Fruit fly (Drosophila melanogaster): ENCODE measurements around the gene eRF1.

Gene eRF1

DNA sequence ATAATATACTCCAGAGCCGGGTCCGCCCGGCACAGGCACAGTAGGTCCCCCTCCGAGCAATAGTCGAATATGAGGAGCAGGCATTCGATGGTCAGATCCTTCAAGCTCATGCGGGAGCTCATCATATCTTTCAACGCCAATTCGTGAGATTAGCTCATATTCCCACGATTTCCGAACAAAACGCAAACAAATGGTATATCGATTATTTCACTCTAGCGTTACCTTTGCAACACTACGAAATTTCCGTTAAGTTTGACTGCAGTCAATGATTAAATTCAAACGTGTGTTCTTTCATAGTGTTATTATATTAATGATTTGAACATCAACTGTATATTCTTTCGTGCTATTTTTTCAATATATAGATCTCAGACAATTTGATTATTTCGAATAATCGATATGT, 45.2 kb downstream of the eRF1 start, which contains the start of gene CG33969 (continued):
- TF ChIP-seq Bdp1 (GFP tag; optimal IDR thresholded peaks at IDR 0.05) (no peak), repo (GFP tag; optimal IDR thresholded peaks at IDR 0.05) (no peak), btn (GFP tag; optimal IDR thresholded peaks at IDR 0.05) (no peak), CG17612 (GFP tag; IDR thresholded peaks at IDR 0.05) (no peak), Adf1 (GFP tag; IDR thresholded peaks at IDR 0.05) (no peak), Meics (GFP tag; optimal IDR thresholded peaks at IDR 0.05) (no peak), da (GFP tag; optimal IDR thresholded peaks at IDR 0.05) (no peak), Hmx (GFP tag; optimal IDR thresholded peaks at IDR 0.05) (no peak), Dref (GFP tag; IDR thresholded peaks at IDR 0.05) (peak; percentile 64), CG8388 (GFP tag; optimal IDR thresholded peaks at IDR 0.05) (no peak), chif (GFP tag; optimal IDR thresholded peaks at IDR 0.05) (no peak), Asciz (GFP tag; optimal IDR thresholded peaks at IDR 0.05) (no peak), Jarid2 (GFP tag; optimal IDR thresholded peaks at IDR 0.05) (no peak), sens-2 (GFP tag; IDR thresholded peaks at IDR 0.05) (no peak), H2.0 (GFP tag; IDR thresholded peaks at IDR 0.05) (no peak), Doc2 (GFP tag; IDR thresholded peaks at IDR 0.05) (no peak), CG10267 (tag; optimal IDR thresholded peaks at IDR 0.05) (peak; percentile 94), CG3281 (GFP tag; optimal IDR thresholded peaks at IDR 0.05) (no peak), CG4730 (GFP tag; IDR thresholded peaks at IDR 0.05) (no peak), CG13296 (GFP tag; optimal IDR thresholded peaks at IDR 0.05) (no peak), fd96Cb (tag; optimal IDR thresholded peaks at IDR 0.05) (no peak), unpg (GFP tag; optimal IDR thresholded peaks at IDR 0.05) (no peak), Gug (GFP tag; IDR thresholded peaks at IDR 0.05) (no peak), CG4360 (GFP tag; IDR thresholded peaks at IDR 0.05) (no peak), CG5953 (GFP tag; IDR thresholded peaks at IDR 0.05) (no peak), CG5180 (GFP tag; optimal IDR thresholded peaks at IDR 0.05) (no peak), Tbp (GFP tag; optimal IDR thresholded peaks at IDR 0.05) (no peak), CG42726 (GFP tag; IDR thresholded peaks at IDR 0.05; ENCODE audit: partially characterized antibody) (no peak), CG17328 (GFP tag; IDR thresholded peaks at IDR 0.05) (no peak), mam (GFP tag; optimal IDR thresholded peaks at IDR 0.05) (no peak), GATAe (GFP tag; conservative IDR thresholded peaks at IDR 0.05) (no peak), Max (GFP tag; optimal IDR thresholded peaks at IDR 0.05) (no peak), Ravus (GFP tag; IDR thresholded peaks at IDR 0.05) (no peak), z (GFP tag; IDR thresholded peaks at IDR 0.05) (no peak), CG17912 (GFP tag; optimal IDR thresholded peaks at IDR 0.05) (no peak), CG7556 (GFP tag; optimal IDR thresholded peaks at IDR 0.05) (no peak), CG1529 (GFP tag; optimal IDR thresholded peaks at IDR 0.05) (no peak), CG12219 (GFP tag; optimal IDR thresholded peaks at IDR 0.05) (no peak), Dfd (GFP tag; optimal IDR thresholded peaks at IDR 0.05) (no peak), mirr (GFP tag; optimal IDR thresholded peaks at IDR 0.05) (no peak), pfk (GFP tag; optimal IDR thresholded peaks at IDR 0.05) (no peak), CG13123 (GFP tag; optimal IDR thresholded peaks at IDR 0.05) (no peak), p53 (GFP tag; optimal IDR thresholded peaks at IDR 0.05) (no peak), CG2889 (GFP tag; IDR thresholded peaks at IDR 0.05) (no peak), Dll (GFP tag; IDR thresholded peaks at IDR 0.05; ENCODE audit: partially characterized antibody) (peak; percentile 39; the same call in 1 of the 4 replicates), cwo (GFP tag; optimal IDR thresholded peaks at IDR 0.05) (no peak), psq (GFP tag; optimal IDR thresholded peaks at IDR 0.05) (no peak), grn (GFP tag; optimal IDR thresholded peaks at IDR 0.05) (no peak), Lhr (GFP tag; optimal IDR thresholded peaks at IDR 0.05) (no peak), CG14050 (GFP tag; IDR thresholded peaks at IDR 0.05) (no peak), HLHmδ (GFP tag; optimal IDR thresholded peaks at IDR 0.05) (no peak), oc (tag; optimal IDR thresholded peaks at IDR 0.05) (no peak), org-1 (GFP tag; optimal IDR thresholded peaks at IDR 0.05) (no peak)

All from whole organism, embryonic.